Worm (Caenorhabditis elegans) whole organism, L3 larva: ENCODE results near the gene dpy-10.

ENCODE experiments used
- ceh-16 ChIP-seq: sonication (generic microtip); optimal IDR thresholded peaks from 2 replicates; lab custom pipeline; 2017; ENCODE audit warnings: missing biosample characterization, missing genetic modification characterization
- mdl-1 ChIP-seq: fragments of 150-350 bp; optimal IDR thresholded peaks from 2 replicates; lab custom pipeline; 2014; ENCODE audit warnings: missing biosample characterization, missing genetic modification characterization
- nhr-23 ChIP-seq: fragments of 150-350 bp; optimal IDR thresholded peaks from 2 replicates; lab custom pipeline; 2014; ENCODE audit warnings: missing biosample characterization, missing genetic modification reagents, missing genetic modification characterization
- ztf-4 ChIP-seq: fragments of 150-350 bp; optimal IDR thresholded peaks from 2 replicates; lab custom pipeline; 2014; ENCODE audit warnings: missing biosample characterization, missing genetic modification characterization

ce11 chrII:6752027-6752426 lies 40.0 kb upstream of the dpy-10 start, which contains the start of gene F41G3.19:
- TF ChIP-seq ceh-16 (no peak), mdl-1 (tag; lab: Kevin White, UChicago) (no peak), nhr-23 (tag; lab: Kevin White, UChicago) (no peak), ztf-4 (tag; lab: Kevin White, UChicago) (no peak)
